Worm (Caenorhabditis elegans): ENCODE measurements around the gene F42C5.5.
A peak's percentile ranks its signal among the peaks of the same experiment; 100 is the strongest.

The F42C5.5 gene

DNA sequence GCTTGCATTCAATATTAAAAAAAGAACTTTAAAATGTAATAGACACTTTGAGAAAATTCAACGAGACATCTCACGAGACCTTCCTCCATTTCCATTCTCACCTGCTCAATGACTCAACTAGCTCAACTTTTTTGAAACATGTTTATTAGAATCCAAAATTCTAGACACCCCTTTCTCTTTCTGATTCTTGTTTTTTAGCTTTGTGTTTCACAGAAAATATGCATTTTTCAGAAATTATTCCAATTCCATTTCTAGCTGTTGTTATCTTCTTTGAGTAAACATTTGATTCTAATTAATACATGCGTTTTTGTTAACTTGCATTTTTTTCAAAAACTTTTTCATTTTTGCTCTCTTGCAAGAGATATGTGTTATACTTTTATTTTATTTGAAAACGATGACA lies 7.5 kb upstream of the F42C5.5 start:
- TF ChIP-seq nhr-12 (tag; optimal IDR thresholded peaks at IDR 0.05) (no peak), fkh-2 (tag; optimal IDR thresholded peaks at IDR 0.05) (no peak), nhr-43 (tag; optimal IDR thresholded peaks at IDR 0.05; ENCODE audit: poor library complexity, severe bottlenecking) (no peak), nhr-23 (tag; optimal IDR thresholded peaks at IDR 0.05) (no peak), ztf-11 (tag; optimal IDR thresholded peaks at IDR 0.05) (no peak), ceh-82 (tag; optimal IDR thresholded peaks at IDR 0.05) (no peak), aly-2 (tag; optimal IDR thresholded peaks at IDR 0.05) (no peak), unc-62 (GFP tag; optimal IDR thresholded peaks at IDR 0.05) (no peak), lsy-12 (tag; optimal IDR thresholded peaks at IDR 0.05) (no peak), nhr-11 (tag; optimal IDR thresholded peaks at IDR 0.05) (no peak), nhr-76 (tag; optimal IDR thresholded peaks at IDR 0.05) (no peak), pha-4 (tag; optimal IDR thresholded peaks at IDR 0.05) (no peak), snpc-4 (tag; optimal IDR thresholded peaks at IDR 0.05) (no peak), zag-1 (tag; optimal IDR thresholded peaks at IDR 0.05) (no peak)

DNA sequence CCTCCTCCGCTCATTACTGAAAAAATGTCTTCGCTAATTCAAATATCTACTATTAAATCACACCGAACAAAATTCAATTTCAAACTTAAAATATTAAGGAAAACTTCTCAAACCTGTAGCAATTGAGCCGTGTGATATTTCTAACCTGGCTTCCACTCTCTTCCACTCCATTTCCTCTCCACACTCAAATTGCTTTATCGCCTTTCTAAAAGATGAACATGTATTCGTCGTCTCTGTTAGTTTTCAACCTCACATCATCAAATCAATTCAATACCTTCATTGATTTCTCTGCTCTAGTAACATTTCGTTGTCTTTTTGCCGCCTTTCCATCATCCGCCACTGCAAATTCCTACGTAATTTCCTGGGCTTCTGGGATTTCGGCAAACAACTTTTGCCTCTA lies 2.1 kb downstream of the F42C5.5 start, which contains the start of gene F42C5.4:
Gene F42C5.4, minus strand, starts transcription at position 171 of the 400 bp plus-strand sequence.
- no peak for TF ChIP-seq nfya-1 (tag; optimal IDR thresholded peaks at IDR 0.05; ENCODE audit: insufficient read depth)
- no peak for TF ChIP-seq egl-27 (tag; optimal IDR thresholded peaks at IDR 0.05)
- no peak for TF ChIP-seq jun-1 (tag; optimal IDR thresholded peaks at IDR 0.05)
- TF ChIP-seq nhr-23 (tag; optimal IDR thresholded peaks at IDR 0.05) = no peak
- TF ChIP-seq sea-2 (GFP tag; optimal IDR thresholded peaks at IDR 0.05) = no peak
- TF ChIP-seq nhr-43 (tag; optimal IDR thresholded peaks at IDR 0.05; ENCODE audit: poor library complexity, severe bottlenecking) = no peak
- TF ChIP-seq R02D3.7 (tag; optimal IDR thresholded peaks at IDR 0.05) = no peak

DNA sequence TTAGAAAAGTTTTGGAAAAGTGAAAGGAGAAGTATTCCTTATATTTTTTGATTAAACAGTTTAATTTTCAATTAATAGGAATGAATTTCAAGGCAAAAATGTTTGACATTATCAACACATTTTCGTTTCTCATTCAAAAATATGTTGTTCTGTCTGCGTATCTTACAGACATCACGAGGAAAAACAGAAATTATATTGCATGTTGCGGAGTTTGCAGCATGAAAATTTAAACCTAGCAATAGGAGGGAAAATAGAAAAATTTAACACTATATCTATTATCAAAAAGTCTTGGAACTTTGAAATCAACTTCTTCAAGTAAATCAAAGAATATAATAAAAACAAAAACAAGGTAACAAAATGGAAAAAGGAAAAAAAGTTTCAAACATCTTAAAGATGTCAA lies 3.0 kb downstream of the F42C5.5 start:
- TF ChIP-seq skn-1 (tag; optimal IDR thresholded peaks at IDR 0.05) (no peak), nhr-43 (tag; optimal IDR thresholded peaks at IDR 0.05; ENCODE audit: poor library complexity, severe bottlenecking) (no peak), aly-2 (tag; optimal IDR thresholded peaks at IDR 0.05) (no peak), egl-27 (tag; optimal IDR thresholded peaks at IDR 0.05) (no peak), elt-2 (tag; optimal IDR thresholded peaks at IDR 0.05) (peak; percentile 18), lin-15B (tag; optimal IDR thresholded peaks at IDR 0.05) (no peak)

DNA sequence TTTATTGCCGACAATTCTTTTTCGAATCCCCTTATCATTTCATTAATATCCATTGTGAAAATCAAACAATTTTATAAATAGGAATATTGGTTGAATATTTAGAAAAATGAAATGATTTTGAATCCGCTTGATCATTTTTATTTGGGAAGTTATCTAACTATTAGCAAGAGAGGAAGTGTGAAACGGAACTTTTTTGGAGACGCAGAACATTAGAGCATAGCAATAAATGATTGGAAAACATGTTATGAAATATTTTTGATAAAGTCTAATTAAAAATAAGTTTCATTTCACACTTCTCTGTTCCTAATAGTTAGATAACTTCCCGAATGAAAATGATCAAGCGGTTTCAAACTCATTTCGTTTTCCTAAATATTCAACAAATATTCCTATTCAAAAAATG lies 6.5 kb downstream of the F42C5.5 start, which contains the start of gene F42C5.3:
Gene F42C5.3, minus strand, starts transcription at position 101 of the 400 bp plus-strand sequence.
- TF ChIP-seq mdl-1 (tag; optimal IDR thresholded peaks at IDR 0.05) (no peak), snpc-4 (tag; optimal IDR thresholded peaks at IDR 0.05) (no peak), elt-2 (tag; optimal IDR thresholded peaks at IDR 0.05) (no peak), sea-2 (GFP tag; optimal IDR thresholded peaks at IDR 0.05) (no peak), egl-27 (tag; optimal IDR thresholded peaks at IDR 0.05) (no peak), lin-39 (tag; optimal IDR thresholded peaks at IDR 0.05) (no peak), nhr-77 (tag; optimal IDR thresholded peaks at IDR 0.05) (no peak), zag-1 (tag; optimal IDR thresholded peaks at IDR 0.05) (no peak), eor-1 (tag; optimal IDR thresholded peaks at IDR 0.05) (no peak), nhr-23 (tag; optimal IDR thresholded peaks at IDR 0.05) (no peak), ZK546.5 (tag; optimal IDR thresholded peaks at IDR 0.05) (no peak), nhr-11 (tag; optimal IDR thresholded peaks at IDR 0.05) (no peak), jun-1 (tag; optimal IDR thresholded peaks at IDR 0.05) (no peak), nhr-67 (tag; optimal IDR thresholded peaks at IDR 0.05) (no peak), fkh-2 (tag; optimal IDR thresholded peaks at IDR 0.05) (no peak), pha-4 (tag; optimal IDR thresholded peaks at IDR 0.05) (no peak), nhr-237 (tag; optimal IDR thresholded peaks at IDR 0.05) (no peak), fkh-10 (GFP tag; optimal IDR thresholded peaks at IDR 0.05) (no peak), lsy-12 (tag; optimal IDR thresholded peaks at IDR 0.05) (no peak)

DNA sequence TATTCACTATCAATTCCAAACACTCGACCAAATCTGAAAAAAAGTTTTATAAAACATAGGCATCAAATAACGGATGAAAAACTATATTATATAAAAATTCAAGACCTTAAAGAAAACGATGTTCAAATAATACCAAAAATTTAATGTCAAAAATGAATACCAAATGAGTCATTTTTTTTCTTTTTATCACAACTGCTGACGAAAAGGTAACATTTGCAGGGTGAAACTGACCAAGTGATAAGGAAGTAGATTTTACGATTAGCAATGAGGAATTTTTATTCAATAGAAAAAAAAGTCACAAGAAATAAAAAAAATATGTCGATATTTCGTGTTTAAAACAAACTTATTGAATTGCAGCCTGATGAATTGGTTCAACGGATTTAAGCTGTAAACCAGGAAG lies 8.2 kb downstream of the F42C5.5 start, which contains the start of gene C06E4.8:
Gene C06E4.8, minus strand, starts transcription at position 37 of the 400 bp plus-strand sequence.
- TF ChIP-seq elt-1 (tag; optimal IDR thresholded peaks at IDR 0.05) (no peak), snpc-4 (tag; optimal IDR thresholded peaks at IDR 0.05) (no peak), hmg-11 (tag; optimal IDR thresholded peaks at IDR 0.05) (no peak), fkh-10 (GFP tag; optimal IDR thresholded peaks at IDR 0.05) (no peak), pqm-1 (tag; optimal IDR thresholded peaks at IDR 0.05) (no peak), elt-2 (tag; optimal IDR thresholded peaks at IDR 0.05) (peak; percentile 6), nhr-28 (tag; optimal IDR thresholded peaks at IDR 0.05) (no peak), egl-27 (tag; optimal IDR thresholded peaks at IDR 0.05) (no peak), nhr-23 (tag; optimal IDR thresholded peaks at IDR 0.05) (no peak)
